Worm (Caenorhabditis elegans) whole organism, L2 larva: ENCODE results near the gene str-254.

Experiments used
- C34F6.9 ChIP-seq: fragments of 150-350 bp; optimal IDR thresholded peaks from 2 replicates; lab custom pipeline; 2014; ENCODE audit warnings: missing biosample characterization, missing genetic modification characterization
- F13H6.1 ChIP-seq: sonication (generic microtip); optimal IDR thresholded peaks from 2 replicates; lab custom pipeline; 2016; ENCODE audit warnings: missing genetic modification characterization, missing compliant biosample characterization
- R02D3.7 ChIP-seq: fragments of 150-350 bp; optimal IDR thresholded peaks from 2 replicates; lab custom pipeline; 2014; ENCODE audit warnings: missing biosample characterization, missing genetic modification characterization
- Y55F3AM.14 ChIP-seq: fragments of 200-800 bp; sonication (Bioruptor generic); optimal IDR thresholded peaks from 2 replicates; lab custom pipeline; 2018; ENCODE audit warnings: mild to moderate bottlenecking, missing genetic modification characterization, missing compliant biosample characterization
- ZK546.5 ChIP-seq: sonication (generic microtip); optimal IDR thresholded peaks from 2 replicates; lab custom pipeline; 2017; ENCODE audit warnings: missing biosample characterization, missing genetic modification characterization
- aly-2 ChIP-seq: fragments of 150-350 bp; optimal IDR thresholded peaks from 2 replicates; lab custom pipeline; 2014; ENCODE audit warnings: missing biosample characterization, missing genetic modification characterization
- ama-1 ChIP-seq: fragments of 150-350 bp; optimal IDR thresholded peaks from 2 replicates; lab custom pipeline; 2018; ENCODE audit warnings: inconsistent platforms
- blmp-1 ChIP-seq: sonication (generic microtip); optimal IDR thresholded peaks from 2 replicates; lab custom pipeline; 2017; ENCODE audit warnings: missing genetic modification characterization, mild to moderate bottlenecking, missing compliant biosample characterization, antibody characterized with exemption, moderate library complexity; ENCODE audit not compliant: insufficient read depth
- ceh-82 ChIP-seq: fragments of 150-350 bp; optimal IDR thresholded peaks from 2 replicates; lab custom pipeline; 2014; ENCODE audit warnings: missing biosample characterization, missing genetic modification characterization
- crh-2 ChIP-seq: sonication (generic microtip); optimal IDR thresholded peaks from 2 replicates; lab custom pipeline; 2017; ENCODE audit warnings: missing biosample characterization, missing genetic modification characterization
- dmd-4 ChIP-seq: sonication (generic microtip); optimal IDR thresholded peaks from 2 replicates; lab custom pipeline; 2017; ENCODE audit warnings: missing biosample characterization, missing genetic modification characterization
- egl-27 ChIP-seq: sonication (generic microtip); optimal IDR thresholded peaks from 3 replicates; lab custom pipeline; 2017; ENCODE audit warnings: missing biosample characterization, missing genetic modification reagents, missing genetic modification characterization
- elt-1 ChIP-seq: fragments of 150-350 bp; optimal IDR thresholded peaks from 2 replicates; lab custom pipeline; 2014; ENCODE audit warnings: missing biosample characterization, missing genetic modification characterization
- elt-3 ChIP-seq: sonication (generic microtip); optimal IDR thresholded peaks from 2 replicates; lab custom pipeline; 2017; ENCODE audit warnings: missing biosample characterization, missing genetic modification characterization
- gmeb-1 ChIP-seq: fragments of 150-350 bp; optimal IDR thresholded peaks from 2 replicates; lab custom pipeline; 2014; ENCODE audit warnings: missing biosample characterization, missing genetic modification characterization
- lin-11 ChIP-seq: fragments of 150-350 bp; sonication (generic microtip); optimal IDR thresholded peaks from 2 replicates; lab custom pipeline; 2014; ENCODE audit warnings: missing biosample characterization, missing genetic modification characterization, inconsistent platforms, mixed read lengths
- lin-13 ChIP-seq: fragments of 150-350 bp; optimal IDR thresholded peaks from 2 replicates; lab custom pipeline; 2014; ENCODE audit warnings: missing biosample characterization, missing genetic modification reagents, missing genetic modification characterization
- lin-39 ChIP-seq: fragments of 150-350 bp; optimal IDR thresholded peaks from 2 replicates; lab custom pipeline; 2014; ENCODE audit warnings: missing biosample characterization, missing genetic modification reagents, missing genetic modification characterization
- lsy-2 ChIP-seq, 2 experiments: fragments of 150-350 bp in 1 of 2; sonication (generic microtip) in 1 of 2; optimal IDR thresholded peaks; 2 replicates each; lab custom pipeline; 2014 to 2017; ENCODE audit warnings: missing biosample characterization in 2 of 2, missing genetic modification characterization in 2 of 2
- mab-5 ChIP-seq: fragments of 150-350 bp; optimal IDR thresholded peaks from 2 replicates; lab custom pipeline; 2014; ENCODE audit warnings: missing biosample characterization, missing genetic modification characterization
- mbf-1 ChIP-seq: sonication (generic microtip); optimal IDR thresholded peaks from 2 replicates; lab custom pipeline; 2017; ENCODE audit warnings: missing biosample characterization, missing genetic modification characterization
- mdl-1 ChIP-seq, 2 experiments: fragments of 150-350 bp in 1 of 2; sonication (generic microtip) in 1 of 2; optimal IDR thresholded peaks; 2 replicates each; lab custom pipeline; 2017; ENCODE audit warnings: missing biosample characterization in 2 of 2, missing genetic modification characterization in 2 of 2
- nhr-10 ChIP-seq: sonication (generic microtip); optimal IDR thresholded peaks from 2 replicates; lab custom pipeline; 2017; ENCODE audit warnings: missing biosample characterization, missing genetic modification characterization
- nhr-11 ChIP-seq: fragments of 150-350 bp; optimal IDR thresholded peaks from 2 replicates; lab custom pipeline; 2014; ENCODE audit warnings: missing biosample characterization, missing genetic modification characterization
- nhr-129 ChIP-seq: fragments of 150-350 bp; optimal IDR thresholded peaks from 2 replicates; lab custom pipeline; 2014; ENCODE audit warnings: missing biosample characterization, missing genetic modification characterization
- nhr-21 ChIP-seq: fragments of 150-350 bp; optimal IDR thresholded peaks from 2 replicates; lab custom pipeline; 2014; ENCODE audit warnings: missing biosample characterization, missing genetic modification characterization
- nhr-237 ChIP-seq: fragments of 150-350 bp; optimal IDR thresholded peaks from 2 replicates; lab custom pipeline; 2014; ENCODE audit warnings: missing biosample characterization, missing genetic modification characterization
- nhr-25 ChIP-seq: fragments of 150-350 bp; sonication (generic microtip); optimal IDR thresholded peaks from 3 replicates; lab custom pipeline; 2014; ENCODE audit warnings: missing biosample characterization, missing genetic modification characterization
- nhr-6 ChIP-seq: fragments of 150-350 bp; optimal IDR thresholded peaks from 2 replicates; lab custom pipeline; 2014; ENCODE audit warnings: missing biosample characterization, missing genetic modification characterization
- skn-1 ChIP-seq: sonication (generic microtip); optimal IDR thresholded peaks from 2 replicates; lab custom pipeline; 2017; ENCODE audit warnings: missing biosample characterization, missing genetic modification characterization
- snpc-4 ChIP-seq: fragments of 150-350 bp; optimal IDR thresholded peaks from 2 replicates; lab custom pipeline; 2014; ENCODE audit warnings: missing biosample characterization, missing genetic modification characterization
- unc-55 ChIP-seq: fragments of 150-350 bp; sonication (generic microtip); optimal IDR thresholded peaks from 3 replicates; lab custom pipeline; 2014; ENCODE audit warnings: missing biosample characterization, missing genetic modification reagents, missing genetic modification characterization
- zag-1 ChIP-seq: fragments of 150-350 bp; optimal IDR thresholded peaks from 2 replicates; lab custom pipeline; 2014; ENCODE audit warnings: missing biosample characterization, missing genetic modification characterization
- ztf-1 ChIP-seq: fragments of 200-800 bp; sonication (Bioruptor generic); conservative IDR thresholded peaks from 2 replicates; pipeline ENCODE4 v1.3.6; 2022; ENCODE audit warnings: missing genetic modification characterization, missing compliant biosample characterization
- ztf-11 ChIP-seq: sonication (generic microtip); optimal IDR thresholded peaks from 2 replicates; lab custom pipeline; 2017; ENCODE audit warnings: missing biosample characterization, missing genetic modification characterization
- ztf-4 ChIP-seq: fragments of 150-350 bp; optimal IDR thresholded peaks from 2 replicates; lab custom pipeline; 2014; ENCODE audit warnings: missing biosample characterization, missing genetic modification characterization

Gene str-254

ce11 chrV:16198016-16198415 lies 44.7 kb upstream of the str-254 start, which contains the start of gene F11A5.5:
F11A5.5 (plus strand) TSS chrV:16198316.
- TF ChIP-seq nhr-10 (no peak), mdl-1 (tag; optimal IDR thresholded peaks at IDR 0.05; lab: Kevin White, UChicago) (no peak), elt-3 (tag; lab: Kevin White, UChicago) (no peak), R02D3.7 (tag; lab: Kevin White, UChicago) (no peak), ama-1 (lab: Kevin White, UChicago) (no peak), nhr-25 (no peak), lsy-2 (tag; optimal IDR thresholded peaks at IDR 0.05; lab: Kevin White, UChicago) (no peak), ztf-1 (GFP tag; lab: Robert Waterston, UW) (no peak), blmp-1 (no peak)

ce11 chrV:16195379-16195778 lies 42.1 kb upstream of the str-254 start, which contains the start of gene rabr-3:
rabr-3 (plus strand) TSS chrV:16195679.
- TF ChIP-seq mbf-1 (tag; lab: Kevin White, UChicago) (no peak), skn-1 (tag; lab: Kevin White, UChicago) (no peak), gmeb-1 (tag; lab: Kevin White, UChicago) (no peak), ztf-1 (GFP tag; lab: Robert Waterston, UW) (no peak), nhr-25 (no peak), F13H6.1 (tag; lab: Kevin White, UChicago) (no peak), ama-1 (lab: Kevin White, UChicago) (no peak), lin-13 (GFP tag; lab: Kevin White, UChicago) (no peak)
- TF ChIP-seq, all 48 proteins: peak for 0

ce11 chrV:16194639-16195038 lies 41.4 kb upstream of the str-254 start, which contains the start of gene rabr-4:
rabr-4 (plus strand) TSS chrV:16194939.
- TF ChIP-seq nhr-129 (tag; lab: Kevin White, UChicago) (no peak), R02D3.7 (tag; lab: Kevin White, UChicago) (no peak), nhr-237 (tag; lab: Kevin White, UChicago) (no peak), nhr-25 (no peak), zag-1 (no peak), nhr-11 (tag; lab: Kevin White, UChicago) (no peak), lsy-2 (tag; optimal IDR thresholded peaks at IDR 0.05; lab: Kevin White, UChicago) (no peak), egl-27 (tag; lab: Kevin White, UChicago) (no peak), aly-2 (tag; lab: Kevin White, UChicago) (no peak), unc-55 (no peak), ztf-1 (GFP tag; lab: Robert Waterston, UW) (no peak), lin-11 (tag; lab: Kevin White, UChicago) (no peak), lin-13 (GFP tag; lab: Kevin White, UChicago) (no peak), ztf-11 (tag; lab: Kevin White, UChicago) (no peak), dmd-4 (tag; lab: Kevin White, UChicago) (no peak), ama-1 (lab: Kevin White, UChicago) (no peak), lin-39 (tag; lab: Kevin White, UChicago) (no peak), snpc-4 (tag; lab: Kevin White, UChicago) (no peak), ceh-82 (tag; lab: Kevin White, UChicago) (no peak), C34F6.9 (tag; lab: Kevin White, UChicago) (no peak)

- TF ChIP-seq ztf-4 (tag; lab: Kevin White, UChicago): no peak
- no peak for TF ChIP-seq Y55F3AM.14
- TF ChIP-seq mab-5: no peak
- TF ChIP-seq ztf-1 (GFP tag; lab: Robert Waterston, UW): no peak
- TF ChIP-seq egl-27 (tag; lab: Kevin White, UChicago): no peak
- no peak for TF ChIP-seq ztf-11 (tag; lab: Kevin White, UChicago)
- no peak for TF ChIP-seq elt-1
- no peak for TF ChIP-seq ama-1 (lab: Kevin White, UChicago)
- TF ChIP-seq nhr-21 (tag; lab: Kevin White, UChicago): no peak
- TF ChIP-seq crh-2 (tag; lab: Kevin White, UChicago): no peak
- TF ChIP-seq ZK546.5 (tag; lab: Kevin White, UChicago): no peak
- TF ChIP-seq nhr-6 (tag; lab: Kevin White, UChicago): no peak
- no peak for TF ChIP-seq dmd-4 (tag; lab: Kevin White, UChicago)
- TF ChIP-seq elt-3 (tag; lab: Kevin White, UChicago): no peak
- TF ChIP-seq, all 48 proteins: peak for 0
These were observed 38.8 kb upstream of the str-254 start, which contains the start of gene srh-279 for ce11 chrV:16192114-16192513. srh-279 (plus strand) TSS chrV:16192414.
